Fruit fly (Drosophila melanogaster) whole organism, embryonic: Measurements from ENCODE around the gene CG32772.

Source experiments
- Abd-B ChIP-seq: fragments of 200-800 bp; sonication (Bioruptor generic); optimal IDR thresholded peaks from 2 replicates; lab custom pipeline; 2018; ENCODE audit warnings: missing biosample characterization, mild to moderate bottlenecking, missing genetic modification characterization, moderate library complexity
- Aef1 ChIP-seq: fragments of 200-800 bp; sonication (Bioruptor generic); IDR thresholded peaks from 3 replicates; pipeline ENCODE4 v1.3.6; 2022; ENCODE audit warnings: missing biosample characterization, missing genetic modification characterization
- Asciz ChIP-seq: fragments of 200-800 bp; sonication (Bioruptor generic); optimal IDR thresholded peaks from 2 replicates; lab custom pipeline; 2017; ENCODE audit warnings: missing biosample characterization, mild to moderate bottlenecking, missing genetic modification characterization, missing genetic modification reagents
- B-H2 ChIP-seq: fragments of 200-800 bp; sonication (Bioruptor generic); optimal IDR thresholded peaks from 2 replicates; lab custom pipeline; 2018; ENCODE audit warnings: missing biosample characterization, mild to moderate bottlenecking, missing genetic modification characterization
- Bdp1 ChIP-seq: fragments of 200-800 bp; sonication (Bioruptor generic); optimal IDR thresholded peaks from 3 replicates; lab custom pipeline; 2016; ENCODE audit warnings: missing biosample characterization, missing genetic modification characterization
- CG10209 ChIP-seq: fragments of 200-800 bp; sonication (Bioruptor generic); optimal IDR thresholded peaks from 3 replicates; lab custom pipeline; 2017; ENCODE audit warnings: missing biosample characterization, mild to moderate bottlenecking, missing genetic modification characterization, missing genetic modification reagents
- CG10462 ChIP-seq: fragments of 200-800 bp; sonication (Bioruptor generic); optimal IDR thresholded peaks from 2 replicates; lab custom pipeline; 2016; ENCODE audit warnings: missing biosample characterization, missing genetic modification characterization
- CG10654 ChIP-seq: fragments of 200-800 bp; sonication (Bioruptor generic); optimal IDR thresholded peaks from 2 replicates; lab custom pipeline; 2016; ENCODE audit warnings: missing biosample characterization, missing genetic modification characterization
- CG14014 ChIP-seq: fragments of 200-800 bp; sonication (Bioruptor generic); IDR thresholded peaks from 2 replicates; pipeline ENCODE4 v1.3.6; 2022; ENCODE audit warnings: missing biosample characterization, missing genetic modification characterization
- CG14710 ChIP-seq: fragments of 200-800 bp; sonication (Bioruptor generic); optimal IDR thresholded peaks from 3 replicates; lab custom pipeline; 2019; ENCODE audit warnings: missing biosample characterization, mild to moderate bottlenecking, missing genetic modification characterization, moderate library complexity
- CG15073 ChIP-seq: fragments of 200-800 bp; sonication (Bioruptor generic); optimal IDR thresholded peaks from 2 replicates; lab custom pipeline; 2016; ENCODE audit warnings: missing biosample characterization, missing genetic modification characterization
- CG1603 ChIP-seq: fragments of 200-800 bp; sonication (Bioruptor generic); optimal IDR thresholded peaks from 2 replicates; lab custom pipeline; 2019; ENCODE audit warnings: missing biosample characterization, mild to moderate bottlenecking, missing genetic modification characterization, moderate library complexity
- CG16779 ChIP-seq: fragments of 200-800 bp; sonication (Bioruptor generic); IDR thresholded peaks from 2 replicates; pipeline ENCODE4 v1.3.6; 2022; ENCODE audit warnings: missing biosample characterization, missing genetic modification characterization
- CG2678 ChIP-seq: fragments of 200-800 bp; sonication (Bioruptor generic); optimal IDR thresholded peaks from 3 replicates; lab custom pipeline; 2019; ENCODE audit warnings: missing biosample characterization, mild to moderate bottlenecking, missing genetic modification characterization, moderate library complexity
- CG30020 ChIP-seq: fragments of 200-800 bp; optimal IDR thresholded peaks from 2 replicates; lab custom pipeline; 2019; ENCODE audit warnings: missing biosample characterization, mild to moderate bottlenecking, missing genetic modification characterization, moderate library complexity
- CG31388 ChIP-seq: fragments of 200-800 bp; sonication (Bioruptor generic); optimal IDR thresholded peaks from 2 replicates; lab custom pipeline; 2016; ENCODE audit warnings: missing biosample characterization, missing genetic modification characterization
- CG3163 ChIP-seq: fragments of 200-800 bp; sonication (Bioruptor generic); optimal IDR thresholded peaks from 3 replicates; lab custom pipeline; 2016; ENCODE audit warnings: missing biosample characterization, missing genetic modification characterization
- CG34224 ChIP-seq: fragments of 200-800 bp; sonication (Bioruptor generic); IDR thresholded peaks from 3 replicates; pipeline ENCODE4 v1.3.6; 2022; ENCODE audit warnings: missing biosample characterization, missing genetic modification characterization; ENCODE audit not compliant: partially characterized antibody
- CG42726 ChIP-seq: fragments of 200-800 bp; sonication (Bioruptor generic); IDR thresholded peaks from 2 replicates; pipeline ENCODE4 v1.3.6; 2022; ENCODE audit warnings: missing biosample characterization, missing genetic modification characterization; ENCODE audit not compliant: partially characterized antibody
- CG6683 ChIP-seq: fragments of 200-800 bp; sonication (Bioruptor generic); optimal IDR thresholded peaks from 2 replicates; lab custom pipeline; 2017; ENCODE audit warnings: missing biosample characterization, mild to moderate bottlenecking, missing genetic modification characterization, missing genetic modification reagents
- CG7987 ChIP-seq: fragments of 200-800 bp; sonication (Bioruptor generic); optimal IDR thresholded peaks from 2 replicates; lab custom pipeline; 2018; ENCODE audit warnings: missing biosample characterization, mild to moderate bottlenecking, missing genetic modification characterization, moderate library complexity
- CTCF ChIP-seq: fragments of 200-800 bp; sonication (Bioruptor generic); optimal IDR thresholded peaks from 2 replicates; lab custom pipeline; 2017; ENCODE audit warnings: missing biosample characterization, mild to moderate bottlenecking, missing genetic modification characterization, moderate library complexity
- D ChIP-seq, 2 experiments: fragments of 200-800 bp in 1 of 2; fragments of >200 bp in 1 of 2; sonication (Bioruptor generic) in 1 of 2; optimal IDR thresholded peaks; 2 replicates in 1 of 2; 3 replicates in 1 of 2; lab custom pipeline; 2017; ENCODE audit warnings: mild to moderate bottlenecking in 1 of 2, missing biosample characterization in 1 of 2, missing genetic modification characterization in 1 of 2, missing genetic modification reagents in 1 of 2
- E2f1 ChIP-seq: fragments of 200-800 bp; sonication (Bioruptor generic); IDR thresholded peaks from 2 replicates; pipeline ENCODE4 v1.3.6; 2022; ENCODE audit warnings: missing biosample characterization, missing genetic modification characterization
- E2f2 ChIP-seq: fragments of 200-800 bp; sonication (Bioruptor generic); IDR thresholded peaks from 2 replicates; pipeline ENCODE4 v1.3.6; 2022; ENCODE audit warnings: missing biosample characterization, missing genetic modification characterization
- Hr3 ChIP-seq: fragments of 200-800 bp; sonication (Bioruptor generic); optimal IDR thresholded peaks from 3 replicates; lab custom pipeline; 2016; ENCODE audit warnings: missing biosample characterization, missing genetic modification characterization
- Hsf ChIP-seq: fragments of 200-800 bp; sonication (Bioruptor generic); optimal IDR thresholded peaks from 3 replicates; lab custom pipeline; 2016; ENCODE audit warnings: missing biosample characterization, missing genetic modification characterization
- Kr ChIP-seq: fragments of 200-800 bp; sonication (Bioruptor generic); optimal IDR thresholded peaks from 2 replicates; lab custom pipeline; 2017; ENCODE audit warnings: missing biosample characterization, mild to moderate bottlenecking, missing genetic modification characterization
- MESR4 ChIP-seq: fragments of 200-800 bp; sonication (Bioruptor generic); optimal IDR thresholded peaks from 2 replicates; lab custom pipeline; 2018; ENCODE audit warnings: missing biosample characterization, mild to moderate bottlenecking, missing genetic modification characterization, moderate library complexity
- Mes4 ChIP-seq: fragments of 200-800 bp; sonication (Bioruptor generic); optimal IDR thresholded peaks from 2 replicates; lab custom pipeline; 2016; ENCODE audit warnings: missing biosample characterization, missing genetic modification characterization
- Mrtf ChIP-seq: fragments of 200-800 bp; sonication (Bioruptor generic); IDR thresholded peaks from 3 replicates; pipeline ENCODE4 v1.3.6; 2022; ENCODE audit warnings: missing biosample characterization, missing genetic modification characterization
- Sox102F ChIP-seq: fragments of 200-800 bp; sonication (Bioruptor generic); optimal IDR thresholded peaks from 2 replicates; lab custom pipeline; 2018; ENCODE audit warnings: missing biosample characterization, mild to moderate bottlenecking, missing genetic modification characterization, moderate library complexity
- Spps ChIP-seq: fragments of 200-800 bp; sonication (Bioruptor generic); optimal IDR thresholded peaks from 2 replicates; lab custom pipeline; 2018; ENCODE audit warnings: missing biosample characterization, mild to moderate bottlenecking, missing genetic modification characterization
- Xbp1 ChIP-seq: fragments of 200-800 bp; sonication (Bioruptor generic); optimal IDR thresholded peaks from 3 replicates; lab custom pipeline; 2016; ENCODE audit warnings: missing biosample characterization, mild to moderate bottlenecking, missing genetic modification characterization
- ab ChIP-seq: fragments of 200-800 bp; sonication (Bioruptor generic); optimal IDR thresholded peaks from 2 replicates; lab custom pipeline; 2016; ENCODE audit warnings: missing biosample characterization, missing genetic modification characterization
- abd-A ChIP-seq: fragments of 200-800 bp; sonication (Bioruptor generic); optimal IDR thresholded peaks from 3 replicates; lab custom pipeline; 2019; ENCODE audit warnings: missing biosample characterization, mild to moderate bottlenecking, missing genetic modification characterization, moderate library complexity
- btn ChIP-seq: fragments of 200-800 bp; sonication (Bioruptor generic); optimal IDR thresholded peaks from 2 replicates; lab custom pipeline; 2016; ENCODE audit warnings: missing biosample characterization, missing genetic modification characterization
- caup ChIP-seq: fragments of 200-800 bp; sonication (Bioruptor generic); optimal IDR thresholded peaks from 3 replicates; lab custom pipeline; 2017; ENCODE audit warnings: missing biosample characterization, mild to moderate bottlenecking, missing genetic modification characterization, moderate library complexity; ENCODE audit not compliant: severe bottlenecking
- crol ChIP-seq: fragments of 200-800 bp; sonication (Bioruptor generic); IDR thresholded peaks from 2 replicates; pipeline ENCODE4 v1.3.6; 2022; ENCODE audit warnings: missing biosample characterization, missing genetic modification characterization
- dpn ChIP-seq, 2 experiments: fragments of 200-800 bp; sonication (Bioruptor generic); optimal IDR thresholded peaks; 3 replicates each; lab custom pipeline; 2016; ENCODE audit warnings: missing biosample characterization in 2 of 2, missing genetic modification characterization in 2 of 2
- emc ChIP-seq: fragments of 200-800 bp; sonication (Bioruptor generic); optimal IDR thresholded peaks from 2 replicates; lab custom pipeline; 2016; ENCODE audit warnings: missing biosample characterization, missing genetic modification characterization
- fru ChIP-seq: fragments of >200 bp; optimal IDR thresholded peaks from 2 replicates; lab custom pipeline; 2017
- hb ChIP-seq: fragments of 200-800 bp; sonication (Bioruptor generic); IDR thresholded peaks from 3 replicates; pipeline ENCODE4 v1.3.6; 2022; ENCODE audit warnings: missing biosample characterization, missing genetic modification characterization; ENCODE audit not compliant: partially characterized antibody
- mam ChIP-seq: fragments of 200-800 bp; sonication (Bioruptor generic); optimal IDR thresholded peaks from 3 replicates; lab custom pipeline; 2016; ENCODE audit warnings: missing biosample characterization, missing genetic modification characterization
- pros ChIP-seq: fragments of 200-800 bp; sonication (Bioruptor generic); optimal IDR thresholded peaks from 3 replicates; lab custom pipeline; 2019; ENCODE audit warnings: missing biosample characterization, mild to moderate bottlenecking, missing genetic modification characterization, moderate library complexity
- psq ChIP-seq: fragments of 200-800 bp; sonication (Bioruptor generic); optimal IDR thresholded peaks from 2 replicates; lab custom pipeline; 2017; ENCODE audit warnings: missing biosample characterization, missing genetic modification characterization
- sens-2 ChIP-seq: fragments of 200-800 bp; sonication (Bioruptor generic); IDR thresholded peaks from 2 replicates; pipeline ENCODE4 v1.3.6; 2022; ENCODE audit warnings: missing biosample characterization, missing genetic modification characterization
- stwl ChIP-seq: fragments of 200-800 bp; sonication (Bioruptor generic); optimal IDR thresholded peaks from 3 replicates; lab custom pipeline; 2018; ENCODE audit warnings: missing biosample characterization, mild to moderate bottlenecking, missing genetic modification characterization, moderate library complexity
- tio ChIP-seq: fragments of 200-800 bp; sonication (Bioruptor generic); optimal IDR thresholded peaks from 2 replicates; lab custom pipeline; 2017; ENCODE audit warnings: missing biosample characterization, missing genetic modification characterization, inconsistent platforms
- wdn ChIP-seq: fragments of 200-800 bp; sonication (Bioruptor generic); IDR thresholded peaks from 2 replicates; pipeline ENCODE4 v1.3.6; 2022; ENCODE audit warnings: missing biosample characterization, missing genetic modification characterization
- yki ChIP-seq: fragments of >200 bp; optimal IDR thresholded peaks from 3 replicates; lab custom pipeline; 2018

CG32772 gene

DNA sequence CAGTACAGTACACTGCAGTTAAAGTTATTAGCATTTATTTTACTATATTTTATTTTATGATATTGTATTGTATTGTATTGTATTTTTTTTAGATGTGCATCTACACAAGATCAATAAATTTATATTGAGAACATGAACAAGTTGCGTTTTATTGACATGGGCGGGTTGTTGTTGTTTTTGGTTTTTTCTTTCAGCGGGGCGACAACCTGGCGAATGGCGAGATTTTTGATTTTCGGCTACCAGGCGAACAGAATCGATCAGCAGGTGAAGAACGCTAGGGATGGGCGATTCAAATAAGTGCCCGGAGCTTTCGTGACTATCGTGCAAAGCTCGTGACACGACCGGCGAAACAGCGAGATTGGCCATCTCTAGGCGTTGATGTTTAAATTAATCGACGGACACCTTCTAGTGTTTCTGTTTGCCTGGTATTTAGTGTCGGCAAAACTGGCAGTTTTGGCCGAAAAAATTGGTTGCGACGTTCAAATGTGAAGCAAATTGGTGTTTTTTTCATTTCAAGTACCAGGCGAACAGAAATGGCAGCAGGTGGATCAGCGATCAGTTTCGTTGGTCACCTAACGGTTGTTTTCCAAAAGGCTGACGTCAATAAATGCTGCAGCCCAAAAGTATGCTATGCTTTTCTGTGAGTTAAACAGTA is 47.0 kb downstream of the CG32772 start (continued):
- TF ChIP-seq crol (GFP tag; lab: Robert Waterston, UW): 0 out of 2 replicates have a peak, but pooled peaks have one; percentile 8
- peak; percentile 6 for TF ChIP-seq stwl (tag; lab: Kevin White, UChicago)
- TF ChIP-seq CG10462 (GFP tag; lab: Kevin White, UChicago): peak; percentile 51
- TF ChIP-seq CTCF (GFP tag; lab: Kevin White, UChicago): peak; percentile 61
- no peak for TF ChIP-seq Xbp1
- TF ChIP-seq CG2678 (tag; lab: Kevin White, UChicago): no peak
- TF ChIP-seq CG30020: no peak
- TF ChIP-seq CG14014: peak; percentile 15; the same call in 1 of the 2 replicates
- no peak for TF ChIP-seq Mrtf (GFP tag; lab: Robert Waterston, UW)
- TF ChIP-seq Spps: no peak
- TF ChIP-seq btn (GFP tag; lab: Kevin White, UChicago): no peak
- TF ChIP-seq E2f2 (GFP tag; lab: Robert Waterston, UW): peak; percentile 77
- no peak for TF ChIP-seq Sox102F (GFP tag; lab: Kevin White, UChicago)
- TF ChIP-seq Kr (GFP tag; lab: Kevin White, UChicago): no peak
- no peak for TF ChIP-seq CG3163
- no peak for TF ChIP-seq ab (GFP tag; lab: Kevin White, UChicago)
- TF ChIP-seq Aef1 (GFP tag; lab: Robert Waterston, UW): no peak
- peak; percentile 8 for TF ChIP-seq Asciz (GFP tag; lab: Kevin White, UChicago)
- TF ChIP-seq hb (GFP tag; lab: Robert Waterston, UW): peak; percentile 90
- peak; percentile 96; the same call in 1 of the 2 replicates for TF ChIP-seq CG42726 (GFP tag; lab: Robert Waterston, UW)
- no peak for TF ChIP-seq Hsf
- no peak for TF ChIP-seq Hr3 (GFP tag; lab: Kevin White, UChicago)
- TF ChIP-seq CG34224 (GFP tag; lab: Robert Waterston, UW): peak; percentile 96
- TF ChIP-seq tio (GFP tag; lab: Kevin White, UChicago): no peak
- TF ChIP-seq CG1603 (tag; lab: Kevin White, UChicago): no peak
- peak in 1 of 2 experiments; percentile 25 for TF ChIP-seq dpn (GFP tag; optimal IDR thresholded peaks at IDR 0.05; lab: Kevin White, UChicago)
- TF ChIP-seq wdn (GFP tag; lab: Robert Waterston, UW): no peak
- TF ChIP-seq CG31388 (GFP tag; lab: Kevin White, UChicago): no peak
- TF ChIP-seq abd-A: no peak
- no peak for TF ChIP-seq mam (GFP tag; lab: Kevin White, UChicago)
- no peak for TF ChIP-seq CG16779 (GFP tag; lab: Robert Waterston, UW)
- no peak for TF ChIP-seq MESR4 (GFP tag; lab: Kevin White, UChicago)
- no peak for TF ChIP-seq Abd-B (GFP tag; lab: Kevin White, UChicago)
- no peak for TF ChIP-seq fru
- TF ChIP-seq CG10209 (GFP tag; lab: Kevin White, UChicago): no peak
- no peak for TF ChIP-seq sens-2 (GFP tag; lab: Robert Waterston, UW)
- TF ChIP-seq B-H2 (GFP tag; lab: Kevin White, UChicago): no peak
- no peak for TF ChIP-seq CG7987
- no peak for TF ChIP-seq caup
- TF ChIP-seq CG15073: no peak
- no peak for TF ChIP-seq D (optimal IDR thresholded peaks at IDR 0.05; lab: Kevin White, UChicago)
- TF ChIP-seq D (GFP tag; optimal IDR thresholded peaks at IDR 0.05; lab: Kevin White, UChicago): no peak
- no peak for TF ChIP-seq yki (lab: Kevin White, UChicago)
- TF ChIP-seq E2f1 (GFP tag; lab: Robert Waterston, UW): no peak
- no peak for TF ChIP-seq Bdp1 (GFP tag; lab: Kevin White, UChicago)
- TF ChIP-seq emc (GFP tag; lab: Kevin White, UChicago): no peak
- TF ChIP-seq CG6683 (GFP tag; lab: Kevin White, UChicago): no peak
- peak; percentile 35 for TF ChIP-seq CG14710
- no peak for TF ChIP-seq psq
- no peak for TF ChIP-seq CG10654
- TF ChIP-seq Mes4 (GFP tag; lab: Kevin White, UChicago): no peak
- peak; percentile 38 for TF ChIP-seq pros (GFP tag; lab: Kevin White, UChicago)
